Worm (Caenorhabditis elegans) whole organism, L2 larva: Measurements from ENCODE around the gene F35D11.4.

Experiments
- ceh-82 ChIP-seq: fragments of 150-350 bp; optimal IDR thresholded peaks from 2 replicates; lab custom pipeline; 2014; ENCODE audit warnings: missing biosample characterization, missing genetic modification characterization
- egl-27 ChIP-seq: sonication (generic microtip); optimal IDR thresholded peaks from 3 replicates; lab custom pipeline; 2017; ENCODE audit warnings: missing biosample characterization, missing genetic modification reagents, missing genetic modification characterization
- unc-62 ChIP-seq: fragments of 150-350 bp; optimal IDR thresholded peaks from 2 replicates; lab custom pipeline; 2014; ENCODE audit warnings: missing biosample characterization, missing genetic modification reagents, missing genetic modification characterization

DNA sequence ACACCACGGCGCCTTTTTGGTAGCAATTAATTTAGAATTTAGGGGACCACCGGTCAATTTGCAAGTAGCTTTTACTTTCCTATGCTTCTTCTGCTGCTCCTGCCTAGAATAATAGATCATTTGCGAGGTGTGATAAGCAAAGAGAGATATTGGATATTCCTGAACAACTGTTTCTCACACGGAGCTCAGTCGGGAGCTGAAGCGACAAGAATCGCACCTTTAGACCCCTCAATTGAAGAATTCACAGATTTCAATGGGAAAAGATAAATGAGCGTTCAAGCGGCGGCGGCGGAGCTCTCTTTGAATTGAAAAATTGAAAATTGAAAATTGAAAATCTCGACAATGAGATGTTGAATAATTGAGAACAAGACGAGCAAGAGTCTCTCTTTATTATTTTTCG lies 30.6 kb upstream of the F35D11.4 start:
- no peak for TF ChIP-seq egl-27 (tag; lab: Kevin White, UChicago)
- no peak for TF ChIP-seq unc-62 (GFP tag; lab: Kevin White, UChicago)
- no peak for TF ChIP-seq ceh-82 (tag; lab: Kevin White, UChicago)
